Worm (Caenorhabditis elegans): Measurements from ENCODE around the gene clec-5.

DNA sequence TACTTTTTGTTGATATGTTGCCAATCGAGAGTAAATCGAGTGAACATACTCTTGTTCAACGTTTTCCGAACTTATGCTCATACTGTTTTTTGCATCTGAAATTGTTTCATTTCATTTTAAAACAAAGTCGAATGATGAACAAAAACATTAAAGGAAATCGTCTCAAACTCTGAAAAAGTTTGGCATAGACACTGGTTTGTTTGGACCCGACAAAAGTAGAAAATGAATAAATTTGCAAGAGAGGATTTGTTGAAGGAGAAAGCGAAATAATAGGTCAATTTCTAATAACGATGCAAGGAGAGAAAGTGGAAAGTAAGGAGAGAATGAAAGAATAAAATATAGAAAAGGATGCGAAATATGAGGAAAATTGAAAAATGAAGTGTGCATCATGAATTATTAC lies 8.7 kb downstream of the clec-5 start, which contains the start of gene C35D10.12:
- TF ChIP-seq ztf-22 (GFP tag; optimal IDR thresholded peaks at IDR 0.05) (no peak), pha-4 (tag; optimal IDR thresholded peaks at IDR 0.05) (no peak), mel-28 (tag; optimal IDR thresholded peaks at IDR 0.05; ENCODE audit: borderline replicate concordance) (no peak), nhr-90 (tag; optimal IDR thresholded peaks at IDR 0.05) (no peak), hlh-12 (tag; optimal IDR thresholded peaks at IDR 0.05) (no peak), F57A8.1 (GFP tag; optimal IDR thresholded peaks at IDR 0.05) (no peak), snpc-4 (GFP tag; optimal IDR thresholded peaks at IDR 0.05) (no peak), snpc-4 (tag; optimal IDR thresholded peaks at IDR 0.05) (no peak), Y56A3A.18 (GFP tag; IDR thresholded peaks at IDR 0.05) (no peak), somi-1 (GFP tag; optimal IDR thresholded peaks at IDR 0.05) (no peak), lsl-1 (GFP tag; optimal IDR thresholded peaks at IDR 0.05) (no peak), snpc-1.3 (tag; optimal IDR thresholded peaks at IDR 0.05; ENCODE audit: insufficient read depth) (no peak), ceh-91 (GFP tag; IDR thresholded peaks at IDR 0.05) (no peak), egl-44 (GFP tag; IDR thresholded peaks at IDR 0.05) (no peak)
